Worm (Caenorhabditis elegans) whole organism, early embryonic: Measurements from ENCODE around the gene F33H12.1.
"Not testable (repeated sequence)": the region's sequence is repeated elsewhere in the genome, so short reads cannot be mapped to it uniquely, and the experiment has no call there.

ENCODE experiments used
- B0310.2 ChIP-seq: sonication (generic microtip); optimal IDR thresholded peaks from 2 replicates; lab custom pipeline; 2016; ENCODE audit warnings: mild to moderate bottlenecking, missing genetic modification characterization, missing compliant biosample characterization
- ama-1 ChIP-seq: fragments of 150-350 bp; optimal IDR thresholded peaks from 2 replicates; lab custom pipeline; 2014
- flt-1 ChIP-seq: fragments of 200-800 bp; sonication (Bioruptor generic); IDR thresholded peaks from 2 replicates; pipeline ENCODE4 v1.3.6; 2022; ENCODE audit warnings: missing genetic modification characterization, missing compliant biosample characterization
- tra-4 ChIP-seq: sonication (generic microtip); optimal IDR thresholded peaks from 2 replicates; lab custom pipeline; 2017; ENCODE audit warnings: missing genetic modification characterization, missing compliant biosample characterization

DNA sequence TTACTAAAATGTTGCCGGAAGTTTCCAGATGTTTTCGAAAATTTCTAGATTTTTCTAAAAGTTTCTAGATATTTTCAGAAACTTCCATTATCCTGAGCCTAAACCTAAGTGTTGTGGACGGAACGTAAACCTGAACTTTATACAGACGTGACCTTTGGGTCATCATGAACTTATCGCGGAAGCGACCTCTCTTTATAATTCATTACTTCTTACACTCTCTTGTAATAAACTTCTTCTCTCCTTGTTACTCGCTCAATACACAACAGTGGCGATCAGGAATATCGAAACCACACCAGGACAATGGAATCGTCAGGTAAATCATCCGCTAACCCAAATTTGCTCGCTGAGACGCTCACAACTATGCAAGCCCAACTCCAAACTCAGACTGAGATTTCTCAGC, 46.6 kb upstream of the F33H12.1 start, which contains the start of gene K02F6.1:
- not testable (repeated sequence) for TF ChIP-seq tra-4; ama-1 (lab: Kevin White, UChicago); B0310.2; flt-1 (GFP tag; lab: Robert Waterston, UW)
